Worm (Caenorhabditis elegans) whole organism, young adult: ENCODE measurements around the gene C55C3.1.

Source experiments
- F49E8.2 ChIP-seq: sonication (generic microtip); optimal IDR thresholded peaks from 3 replicates; lab custom pipeline; 2017; ENCODE audit warnings: missing genetic modification characterization, mild to moderate bottlenecking, missing compliant biosample characterization, antibody characterized with exemption, moderate library complexity; ENCODE audit not compliant: insufficient read depth
- Y79H2A.3 ChIP-seq: fragments of 200-800 bp; sonication (Bioruptor generic); conservative IDR thresholded peaks from 2 replicates; pipeline ENCODE4 v1.3.6; 2022; ENCODE audit warnings: missing genetic modification reagents, missing genetic modification characterization, missing compliant biosample characterization
- cebp-1 ChIP-seq, 2 experiments: fragments of 200-800 bp in 1 of 2; sonication (Bioruptor generic) in 1 of 2; sonication (generic microtip) in 1 of 2; IDR thresholded peaks in 1 of 2; optimal IDR thresholded peaks in 1 of 2; 2 replicates each; pipeline versions ENCODE4 v1.3.6 to Lab custom; 2017 to 2022; ENCODE audit warnings: missing compliant biosample characterization in 2 of 2, missing genetic modification characterization in 2 of 2, mild to moderate bottlenecking in 1 of 2, missing genetic modification reagents in 1 of 2, moderate library complexity in 1 of 2
- nhr-80 ChIP-seq: sonication (generic microtip); optimal IDR thresholded peaks from 2 replicates; lab custom pipeline; 2016; ENCODE audit warnings: missing genetic modification characterization, missing compliant biosample characterization

The C55C3.1 gene

ce11 chrIV:5762770-5763169 is 53.9 kb downstream of the C55C3.1 start:
- TF ChIP-seq Y79H2A.3 (GFP tag; lab: Robert Waterston, UW) (no peak), nhr-80 (tag; lab: Kevin White, UChicago) (peak; percentile 56), cebp-1 (GFP tag; IDR thresholded peaks at IDR 0.05; lab: Robert Waterston, UW) (no peak), cebp-1 (tag; optimal IDR thresholded peaks at IDR 0.05; lab: Kevin White, UChicago) (peak; percentile 11), F49E8.2 (no peak)
